Worm (Caenorhabditis elegans) whole organism, L2 larva: ENCODE measurements around the gene srd-5.

Experiments used
- F13H6.1 ChIP-seq: sonication (generic microtip); optimal IDR thresholded peaks from 2 replicates; lab custom pipeline; 2016; ENCODE audit warnings: missing genetic modification characterization, missing compliant biosample characterization
- R02D3.7 ChIP-seq: fragments of 150-350 bp; optimal IDR thresholded peaks from 2 replicates; lab custom pipeline; 2014; ENCODE audit warnings: missing biosample characterization, missing genetic modification characterization
- ZK546.5 ChIP-seq: sonication (generic microtip); optimal IDR thresholded peaks from 2 replicates; lab custom pipeline; 2017; ENCODE audit warnings: missing biosample characterization, missing genetic modification characterization
- aly-2 ChIP-seq: fragments of 150-350 bp; optimal IDR thresholded peaks from 2 replicates; lab custom pipeline; 2014; ENCODE audit warnings: missing biosample characterization, missing genetic modification characterization
- ama-1 ChIP-seq: fragments of 150-350 bp; optimal IDR thresholded peaks from 2 replicates; lab custom pipeline; 2018; ENCODE audit warnings: inconsistent platforms
- blmp-1 ChIP-seq: sonication (generic microtip); optimal IDR thresholded peaks from 2 replicates; lab custom pipeline; 2017; ENCODE audit warnings: missing genetic modification characterization, mild to moderate bottlenecking, missing compliant biosample characterization, antibody characterized with exemption, moderate library complexity; ENCODE audit not compliant: insufficient read depth
- ceh-16 ChIP-seq: fragments of 150-350 bp; optimal IDR thresholded peaks from 2 replicates; lab custom pipeline; 2014; ENCODE audit warnings: missing biosample characterization, missing genetic modification characterization
- ceh-82 ChIP-seq: fragments of 150-350 bp; optimal IDR thresholded peaks from 2 replicates; lab custom pipeline; 2014; ENCODE audit warnings: missing biosample characterization, missing genetic modification characterization
- crh-2 ChIP-seq: sonication (generic microtip); optimal IDR thresholded peaks from 2 replicates; lab custom pipeline; 2017; ENCODE audit warnings: missing biosample characterization, missing genetic modification characterization
- dmd-4 ChIP-seq: sonication (generic microtip); optimal IDR thresholded peaks from 2 replicates; lab custom pipeline; 2017; ENCODE audit warnings: missing biosample characterization, missing genetic modification characterization
- egl-27 ChIP-seq: sonication (generic microtip); optimal IDR thresholded peaks from 3 replicates; lab custom pipeline; 2017; ENCODE audit warnings: missing biosample characterization, missing genetic modification reagents, missing genetic modification characterization
- elt-1 ChIP-seq: fragments of 150-350 bp; optimal IDR thresholded peaks from 2 replicates; lab custom pipeline; 2014; ENCODE audit warnings: missing biosample characterization, missing genetic modification characterization
- elt-3 ChIP-seq: sonication (generic microtip); optimal IDR thresholded peaks from 2 replicates; lab custom pipeline; 2017; ENCODE audit warnings: missing biosample characterization, missing genetic modification characterization
- fos-1 ChIP-seq: fragments of 150-350 bp; optimal IDR thresholded peaks from 2 replicates; lab custom pipeline; 2014; ENCODE audit warnings: missing biosample characterization, missing genetic modification characterization
- gmeb-1 ChIP-seq: fragments of 150-350 bp; optimal IDR thresholded peaks from 2 replicates; lab custom pipeline; 2014; ENCODE audit warnings: missing biosample characterization, missing genetic modification characterization
- lin-11 ChIP-seq: fragments of 150-350 bp; sonication (generic microtip); optimal IDR thresholded peaks from 2 replicates; lab custom pipeline; 2014; ENCODE audit warnings: missing biosample characterization, missing genetic modification characterization, inconsistent platforms, mixed read lengths
- lin-39 ChIP-seq: fragments of 150-350 bp; optimal IDR thresholded peaks from 2 replicates; lab custom pipeline; 2014; ENCODE audit warnings: missing biosample characterization, missing genetic modification reagents, missing genetic modification characterization
- lsy-2 ChIP-seq, 2 experiments: fragments of 150-350 bp in 1 of 2; sonication (generic microtip) in 1 of 2; optimal IDR thresholded peaks; 2 replicates each; lab custom pipeline; 2014 to 2017; ENCODE audit warnings: missing biosample characterization in 2 of 2, missing genetic modification characterization in 2 of 2
- mab-5 ChIP-seq: fragments of 150-350 bp; optimal IDR thresholded peaks from 2 replicates; lab custom pipeline; 2014; ENCODE audit warnings: missing biosample characterization, missing genetic modification characterization
- mbf-1 ChIP-seq: sonication (generic microtip); optimal IDR thresholded peaks from 2 replicates; lab custom pipeline; 2017; ENCODE audit warnings: missing biosample characterization, missing genetic modification characterization
- mdl-1 ChIP-seq, 2 experiments: fragments of 150-350 bp in 1 of 2; sonication (generic microtip) in 1 of 2; optimal IDR thresholded peaks; 2 replicates each; lab custom pipeline; 2017; ENCODE audit warnings: missing biosample characterization in 2 of 2, missing genetic modification characterization in 2 of 2
- nhr-10 ChIP-seq: sonication (generic microtip); optimal IDR thresholded peaks from 2 replicates; lab custom pipeline; 2017; ENCODE audit warnings: missing biosample characterization, missing genetic modification characterization
- nhr-11 ChIP-seq: fragments of 150-350 bp; optimal IDR thresholded peaks from 2 replicates; lab custom pipeline; 2014; ENCODE audit warnings: missing biosample characterization, missing genetic modification characterization
- nhr-12 ChIP-seq: fragments of 150-350 bp; optimal IDR thresholded peaks from 2 replicates; lab custom pipeline; 2014; ENCODE audit warnings: missing biosample characterization, missing genetic modification characterization
- nhr-129 ChIP-seq: fragments of 150-350 bp; optimal IDR thresholded peaks from 2 replicates; lab custom pipeline; 2014; ENCODE audit warnings: missing biosample characterization, missing genetic modification characterization
- nhr-21 ChIP-seq: fragments of 150-350 bp; optimal IDR thresholded peaks from 2 replicates; lab custom pipeline; 2014; ENCODE audit warnings: missing biosample characterization, missing genetic modification characterization
- nhr-237 ChIP-seq: fragments of 150-350 bp; optimal IDR thresholded peaks from 2 replicates; lab custom pipeline; 2014; ENCODE audit warnings: missing biosample characterization, missing genetic modification characterization
- nhr-25 ChIP-seq: fragments of 150-350 bp; sonication (generic microtip); optimal IDR thresholded peaks from 3 replicates; lab custom pipeline; 2014; ENCODE audit warnings: missing biosample characterization, missing genetic modification characterization
- nhr-6 ChIP-seq: fragments of 150-350 bp; optimal IDR thresholded peaks from 2 replicates; lab custom pipeline; 2014; ENCODE audit warnings: missing biosample characterization, missing genetic modification characterization
- nhr-77 ChIP-seq: fragments of 150-350 bp; optimal IDR thresholded peaks from 2 replicates; lab custom pipeline; 2014; ENCODE audit warnings: missing biosample characterization, missing genetic modification characterization
- peb-1 ChIP-seq: fragments of 150-350 bp; optimal IDR thresholded peaks from 2 replicates; lab custom pipeline; 2014; ENCODE audit warnings: missing biosample characterization, missing genetic modification characterization
- sem-4 ChIP-seq: fragments of 150-350 bp; optimal IDR thresholded peaks from 2 replicates; lab custom pipeline; 2014; ENCODE audit warnings: missing biosample characterization, missing genetic modification reagents, missing genetic modification characterization
- snpc-4 ChIP-seq: fragments of 150-350 bp; optimal IDR thresholded peaks from 2 replicates; lab custom pipeline; 2014; ENCODE audit warnings: missing biosample characterization, missing genetic modification characterization
- ztf-1 ChIP-seq: fragments of 200-800 bp; sonication (Bioruptor generic); conservative IDR thresholded peaks from 2 replicates; pipeline ENCODE4 v1.3.6; 2022; ENCODE audit warnings: missing genetic modification characterization, missing compliant biosample characterization
- ztf-11 ChIP-seq: sonication (generic microtip); optimal IDR thresholded peaks from 2 replicates; lab custom pipeline; 2017; ENCODE audit warnings: missing biosample characterization, missing genetic modification characterization
- ztf-4 ChIP-seq: fragments of 150-350 bp; optimal IDR thresholded peaks from 2 replicates; lab custom pipeline; 2014; ENCODE audit warnings: missing biosample characterization, missing genetic modification characterization

Gene srd-5

ce11 chrIV:5645514-5646052, 28.8 kb downstream of the srd-5 start, which contains the start of the genes srd-8 and B0547.2:
Gene srd-8 (minus strand): TSS chrIV:5645614.
Gene B0547.2 (plus strand): TSS chrIV:5646002.
- no peak for TF ChIP-seq nhr-11 (tag; lab: Kevin White, UChicago)
- no peak for TF ChIP-seq nhr-21 (tag; lab: Kevin White, UChicago)
- TF ChIP-seq blmp-1 (tag; lab: Kevin White, UChicago) = no peak
- no peak for TF ChIP-seq nhr-25
- TF ChIP-seq ztf-4 (tag; lab: Kevin White, UChicago) = no peak
- TF ChIP-seq gmeb-1 = no peak
- no peak for TF ChIP-seq mab-5 (tag; lab: Kevin White, UChicago)

- TF ChIP-seq ztf-1 (no peak), crh-2 (no peak), nhr-6 (tag; lab: Kevin White, UChicago) (no peak), nhr-12 (tag; lab: Kevin White, UChicago) (no peak), mdl-1 (tag; optimal IDR thresholded peaks at IDR 0.05; lab: Kevin White, UChicago) (no peak), R02D3.7 (tag; lab: Kevin White, UChicago) (no peak)
Observed at ce11 chrIV:5635551-5635950, 38.8 kb downstream of the srd-5 start, which contains the start of gene srd-13. Gene srd-13 (minus strand): TSS chrIV:5635651.

ce11 chrIV:5632536-5632935, 41.8 kb downstream of the srd-5 start:
- TF ChIP-seq R02D3.7 (tag; lab: Kevin White, UChicago) (no peak), ceh-82 (tag; lab: Kevin White, UChicago) (no peak), F13H6.1 (no peak), ztf-11 (tag; lab: Kevin White, UChicago) (no peak), blmp-1 (tag; lab: Kevin White, UChicago) (no peak), peb-1 (tag; lab: Kevin White, UChicago) (no peak)

ce11 chrIV:5631628-5632027, 42.7 kb downstream of the srd-5 start, which contains the start of gene ttbk-8.2:
Gene ttbk-8.2 (plus strand): TSS chrIV:5631928.
- TF ChIP-seq nhr-77 (no peak), aly-2 (no peak), nhr-237 (no peak)

ce11 chrIV:5630156-5630555, 44.2 kb downstream of the srd-5 start, which contains the start of gene srd-12:
Gene srd-12 (minus strand): TSS chrIV:5630256.
- TF ChIP-seq blmp-1 (tag; lab: Kevin White, UChicago) (no peak), snpc-4 (tag; lab: Kevin White, UChicago) (no peak), R02D3.7 (tag; lab: Kevin White, UChicago) (no peak), nhr-6 (tag; lab: Kevin White, UChicago) (no peak)
- TF ChIP-seq, all 48 proteins: peak for 0

ce11 chrIV:5627056-5627455, 47.3 kb downstream of the srd-5 start, which contains the start of gene srsx-14:
Gene srsx-14 (minus strand): TSS chrIV:5627156.
- TF ChIP-seq lin-11 (no peak), snpc-4 (tag; lab: Kevin White, UChicago) (no peak), nhr-77 (no peak), ama-1 (lab: Kevin White, UChicago) (no peak), lin-39 (tag; lab: Kevin White, UChicago) (no peak), nhr-21 (tag; lab: Kevin White, UChicago) (no peak), nhr-10 (tag; lab: Kevin White, UChicago) (no peak), mbf-1 (no peak), ztf-4 (tag; lab: Kevin White, UChicago) (no peak), gmeb-1 (no peak), ceh-16 (tag; lab: Kevin White, UChicago) (no peak), nhr-129 (tag; lab: Kevin White, UChicago) (no peak), ceh-82 (tag; lab: Kevin White, UChicago) (no peak)

- no peak for TF ChIP-seq mab-5 (tag; lab: Kevin White, UChicago)
- no peak for TF ChIP-seq ZK546.5
- no peak for TF ChIP-seq nhr-237
- TF ChIP-seq egl-27 (tag; lab: Kevin White, UChicago) = no peak
- TF ChIP-seq sem-4 (tag; lab: Kevin White, UChicago) = no peak
- TF ChIP-seq lin-39 (tag; lab: Kevin White, UChicago) = no peak
- no peak for TF ChIP-seq ceh-82 (tag; lab: Kevin White, UChicago)
- no peak for TF ChIP-seq elt-1 (tag; lab: Kevin White, UChicago)
- no peak for TF ChIP-seq ceh-16 (tag; lab: Kevin White, UChicago)
- no peak for TF ChIP-seq dmd-4 (tag; lab: Kevin White, UChicago)
- no peak for TF ChIP-seq elt-3 (tag; lab: Kevin White, UChicago)
- no peak for TF ChIP-seq blmp-1 (tag; lab: Kevin White, UChicago)
- TF ChIP-seq nhr-6 (tag; lab: Kevin White, UChicago) = no peak
- no peak for TF ChIP-seq peb-1 (tag; lab: Kevin White, UChicago)
- no peak for TF ChIP-seq lsy-2 (tag; optimal IDR thresholded peaks at IDR 0.05; lab: Kevin White, UChicago)
- TF ChIP-seq F13H6.1 = no peak
- TF ChIP-seq fos-1 (tag; lab: Kevin White, UChicago) = no peak
- TF ChIP-seq R02D3.7 (tag; lab: Kevin White, UChicago) = no peak
Observed at ce11 chrIV:5623718-5624117, 50.6 kb downstream of the srd-5 start, which contains the start of gene srsx-15. Gene srsx-15 (minus strand): TSS chrIV:5623818.
